Worm (Caenorhabditis elegans) whole organism, late embryonic: ENCODE data around the gene mma-1.

Source experiments
- F13H6.1 ChIP-seq: sonication (generic microtip); optimal IDR thresholded peaks from 2 replicates; lab custom pipeline; 2016; ENCODE audit warnings: missing genetic modification characterization, missing compliant biosample characterization
- K09A11.1 ChIP-seq: sonication (generic microtip); optimal IDR thresholded peaks from 2 replicates; lab custom pipeline; 2017; ENCODE audit warnings: antibody characterized with exemption, mild to moderate bottlenecking, missing genetic modification characterization, missing compliant biosample characterization; ENCODE audit not compliant: insufficient read depth
- T23F11.4 ChIP-seq: fragments of 200-800 bp; sonication (Bioruptor generic); optimal IDR thresholded peaks from 2 replicates; lab custom pipeline; 2018; ENCODE audit warnings: mild to moderate bottlenecking, missing genetic modification characterization, missing compliant biosample characterization
- Y22D7AL.16 ChIP-seq: sonication (generic microtip); optimal IDR thresholded peaks from 2 replicates; lab custom pipeline; 2016; ENCODE audit warnings: missing genetic modification characterization, missing compliant biosample characterization
- ama-1 ChIP-seq: fragments of 150-350 bp; optimal IDR thresholded peaks from 2 replicates; lab custom pipeline; 2014
- ceh-14 ChIP-seq: sonication (generic microtip); optimal IDR thresholded peaks from 2 replicates; lab custom pipeline; 2016; ENCODE audit warnings: missing genotype, missing genetic modification characterization, missing compliant biosample characterization
- ceh-18 ChIP-seq: sonication (generic microtip); optimal IDR thresholded peaks from 2 replicates; lab custom pipeline; 2016; ENCODE audit warnings: missing genetic modification characterization, missing compliant biosample characterization
- ceh-19 ChIP-seq: fragments of 200-800 bp; sonication (Bioruptor generic); optimal IDR thresholded peaks from 2 replicates; lab custom pipeline; 2018; ENCODE audit warnings: mild to moderate bottlenecking, missing genetic modification characterization, missing compliant biosample characterization
- ceh-30 ChIP-seq: fragments of 150-350 bp; optimal IDR thresholded peaks from 2 replicates; lab custom pipeline; 2014; ENCODE audit warnings: missing biosample characterization, missing genetic modification characterization
- ceh-31 ChIP-seq: sonication (generic microtip); optimal IDR thresholded peaks from 2 replicates; lab custom pipeline; 2016; ENCODE audit warnings: missing genetic modification characterization, missing compliant biosample characterization
- ceh-34 ChIP-seq: sonication (generic microtip); optimal IDR thresholded peaks from 2 replicates; lab custom pipeline; 2016; ENCODE audit warnings: mild to moderate bottlenecking, missing genetic modification characterization, missing compliant biosample characterization
- ceh-45 ChIP-seq: fragments of 200-800 bp; sonication (Bioruptor generic); IDR thresholded peaks from 2 replicates; pipeline ENCODE4 v1.3.6; 2022; ENCODE audit warnings: missing genetic modification reagents, missing genetic modification characterization, missing compliant biosample characterization
- ceh-48 ChIP-seq: sonication (generic microtip); optimal IDR thresholded peaks from 2 replicates; lab custom pipeline; 2016; ENCODE audit warnings: missing genetic modification characterization, inconsistent platforms, missing compliant biosample characterization
- elt-4 ChIP-seq: sonication (generic microtip); optimal IDR thresholded peaks from 2 replicates; lab custom pipeline; 2016; ENCODE audit warnings: missing genetic modification characterization, missing compliant biosample characterization
- ets-4 ChIP-seq: sonication (generic microtip); optimal IDR thresholded peaks from 2 replicates; lab custom pipeline; 2016; ENCODE audit warnings: missing genetic modification characterization, missing compliant biosample characterization
- eyg-1 ChIP-seq: sonication (generic microtip); optimal IDR thresholded peaks from 2 replicates; lab custom pipeline; 2016; ENCODE audit warnings: missing genotype, missing genetic modification characterization, missing compliant biosample characterization
- fax-1 ChIP-seq: sonication (generic microtip); optimal IDR thresholded peaks from 2 replicates; lab custom pipeline; 2016; ENCODE audit warnings: missing genotype, missing genetic modification characterization, missing compliant biosample characterization
- fkh-10 ChIP-seq: fragments of 150-350 bp; optimal IDR thresholded peaks from 2 replicates; lab custom pipeline; 2014; ENCODE audit warnings: missing biosample characterization, missing genetic modification reagents, missing genetic modification characterization
- fkh-6 ChIP-seq: sonication (generic microtip); optimal IDR thresholded peaks from 2 replicates; lab custom pipeline; 2016; ENCODE audit warnings: missing genetic modification characterization, missing compliant biosample characterization
- gmeb-2 ChIP-seq: sonication (generic microtip); optimal IDR thresholded peaks from 2 replicates; lab custom pipeline; 2016; ENCODE audit warnings: missing genetic modification characterization, inconsistent platforms, missing compliant biosample characterization
- hlh-30 ChIP-seq: sonication (generic microtip); optimal IDR thresholded peaks from 2 replicates; lab custom pipeline; 2017; ENCODE audit warnings: antibody characterized with exemption, missing genetic modification characterization, missing compliant biosample characterization; ENCODE audit not compliant: insufficient read depth
- hlh-8 ChIP-seq: sonication (generic microtip); optimal IDR thresholded peaks from 2 replicates; lab custom pipeline; 2016; ENCODE audit warnings: missing genotype, missing genetic modification characterization, missing compliant biosample characterization
- lim-6 ChIP-seq: sonication (generic microtip); optimal IDR thresholded peaks from 2 replicates; lab custom pipeline; 2016; ENCODE audit warnings: missing genetic modification characterization, missing compliant biosample characterization
- nhr-232 ChIP-seq: sonication (generic microtip); optimal IDR thresholded peaks from 2 replicates; lab custom pipeline; 2016; ENCODE audit warnings: missing genetic modification characterization, missing compliant biosample characterization
- pag-3 ChIP-seq: sonication (generic microtip); optimal IDR thresholded peaks from 2 replicates; lab custom pipeline; 2016; ENCODE audit warnings: missing compliant biosample characterization, missing genetic modification characterization, borderline replicate concordance
- pat-9 ChIP-seq: fragments of 200-800 bp; sonication (Bioruptor generic); optimal IDR thresholded peaks from 2 replicates; lab custom pipeline; 2018; ENCODE audit warnings: mild to moderate bottlenecking, missing genetic modification characterization, moderate library complexity, missing compliant biosample characterization
- pha-2 ChIP-seq: sonication (generic microtip); optimal IDR thresholded peaks from 2 replicates; lab custom pipeline; 2017; ENCODE audit warnings: mild to moderate bottlenecking, missing genetic modification characterization, missing compliant biosample characterization
- ref-2 ChIP-seq: sonication (generic microtip); optimal IDR thresholded peaks from 2 replicates; lab custom pipeline; 2016; ENCODE audit warnings: missing genetic modification characterization, missing compliant biosample characterization
- sox-2 ChIP-seq: fragments of 200-800 bp; sonication (Bioruptor generic); IDR thresholded peaks from 2 replicates; pipeline ENCODE4 v1.3.6; 2022; ENCODE audit warnings: missing genetic modification reagents, missing genetic modification characterization, missing compliant biosample characterization
- sox-4 ChIP-seq: sonication (generic microtip); optimal IDR thresholded peaks from 2 replicates; lab custom pipeline; 2017; ENCODE audit warnings: mild to moderate bottlenecking, missing genetic modification characterization, inconsistent platforms, missing compliant biosample characterization
- syd-9 ChIP-seq: sonication (generic microtip); optimal IDR thresholded peaks from 2 replicates; lab custom pipeline; 2016; ENCODE audit warnings: mild to moderate bottlenecking, missing genetic modification characterization, moderate library complexity, missing compliant biosample characterization
- tbx-2 ChIP-seq: sonication (generic microtip); optimal IDR thresholded peaks from 2 replicates; lab custom pipeline; 2016; ENCODE audit warnings: missing genetic modification characterization, missing compliant biosample characterization
- tbx-7 ChIP-seq: sonication (generic microtip); optimal IDR thresholded peaks from 2 replicates; lab custom pipeline; 2016; ENCODE audit warnings: missing genotype, missing genetic modification characterization, missing compliant biosample characterization
- unc-55 ChIP-seq: sonication (generic microtip); optimal IDR thresholded peaks from 2 replicates; lab custom pipeline; 2017; ENCODE audit warnings: missing biosample characterization, missing genetic modification reagents, missing genetic modification characterization
- unc-86 ChIP-seq: sonication (generic microtip); optimal IDR thresholded peaks from 2 replicates; lab custom pipeline; 2016; ENCODE audit warnings: missing genetic modification characterization, missing compliant biosample characterization
- ztf-16 ChIP-seq: sonication (generic microtip); optimal IDR thresholded peaks from 2 replicates; lab custom pipeline; 2017; ENCODE audit warnings: missing genetic modification characterization, missing compliant biosample characterization

The mma-1 gene

ce11 chrV:12564902-12565301 is 31.2 kb downstream of the mma-1 start:
- TF ChIP-seq F13H6.1 (tag; lab: Kevin White, UChicago) (no peak), fkh-6 (no peak), ztf-16 (tag; lab: Kevin White, UChicago) (no peak), nhr-232 (tag; lab: Kevin White, UChicago) (no peak), T23F11.4 (GFP tag; lab: Kevin White, UChicago) (no peak), ceh-30 (tag; lab: Kevin White, UChicago) (no peak), sox-4 (tag; lab: Kevin White, UChicago) (no peak), tbx-2 (tag; lab: Kevin White, UChicago) (no peak), hlh-30 (no peak)

ce11 chrV:12563187-12563586 is 32.9 kb downstream of the mma-1 start, which contains the start of gene mrps-5:
Gene mrps-5 (plus strand): TSS chrV:12563487.
- no peak for TF ChIP-seq hlh-8 (tag; lab: Kevin White, UChicago)
- no peak for TF ChIP-seq sox-4 (tag; lab: Kevin White, UChicago)
- TF ChIP-seq unc-55 (GFP tag; lab: Kevin White, UChicago): no peak
- no peak for TF ChIP-seq ets-4 (tag; lab: Kevin White, UChicago)
- no peak for TF ChIP-seq ref-2
- no peak for TF ChIP-seq syd-9 (tag; lab: Kevin White, UChicago)
- no peak for TF ChIP-seq lim-6 (tag; lab: Kevin White, UChicago)

ce11 chrV:12560328-12560782 is 35.7 kb downstream of the mma-1 start, which contains the start of gene sel-1:
Gene sel-1 (plus strand): TSS chrV:12560732.
- TF ChIP-seq eyg-1 (no peak), ceh-34 (tag; lab: Kevin White, UChicago) (no peak), ztf-16 (tag; lab: Kevin White, UChicago) (no peak), tbx-7 (tag; lab: Kevin White, UChicago) (no peak), unc-86 (no peak)

ce11 chrV:12556904-12557303 is 39.2 kb downstream of the mma-1 start:
- TF ChIP-seq sox-4 (tag; lab: Kevin White, UChicago) (no peak), ceh-34 (tag; lab: Kevin White, UChicago) (no peak), pat-9 (tag; lab: Kevin White, UChicago) (no peak), ref-2 (no peak), fkh-6 (no peak), ztf-16 (tag; lab: Kevin White, UChicago) (no peak), ceh-30 (tag; lab: Kevin White, UChicago) (no peak), K09A11.1 (tag; lab: Kevin White, UChicago) (no peak)
- TF ChIP-seq, all 69 proteins: peak for 0

- no peak for TF ChIP-seq lim-6 (tag; lab: Kevin White, UChicago)
- no peak for TF ChIP-seq pha-2 (tag; lab: Kevin White, UChicago)
- no peak for TF ChIP-seq ama-1 (lab: Kevin White, UChicago)
- TF ChIP-seq elt-4 (tag; lab: Kevin White, UChicago): no peak
- no peak for TF ChIP-seq ceh-18 (tag; lab: Kevin White, UChicago)
- no peak for TF ChIP-seq ceh-34 (tag; lab: Kevin White, UChicago)
- no peak for TF ChIP-seq ceh-45 (GFP tag; lab: Robert Waterston, UW)
- TF ChIP-seq pag-3 (tag; lab: Kevin White, UChicago): no peak
- TF ChIP-seq, all 69 proteins: peak for 0
Observed at ce11 chrV:12555872-12556271, 40.2 kb downstream of the mma-1 start.

ce11 chrV:12554172-12555031 is 41.7 kb downstream of the mma-1 start:
- TF ChIP-seq pat-9 (tag; lab: Kevin White, UChicago): no peak
- no peak for TF ChIP-seq eyg-1
- no peak for TF ChIP-seq ceh-31 (tag; lab: Kevin White, UChicago)
- TF ChIP-seq gmeb-2 (tag; lab: Kevin White, UChicago): no peak
- no peak for TF ChIP-seq fax-1 (tag; lab: Kevin White, UChicago)
- TF ChIP-seq Y22D7AL.16: no peak
- no peak for TF ChIP-seq ceh-48 (tag; lab: Kevin White, UChicago)
- no peak for TF ChIP-seq fkh-6
- no peak for TF ChIP-seq ceh-14 (tag; lab: Kevin White, UChicago)
- no peak for TF ChIP-seq ceh-19
- TF ChIP-seq ztf-16 (tag; lab: Kevin White, UChicago): no peak
- TF ChIP-seq sox-2 (GFP tag; lab: Robert Waterston, UW): no peak
- TF ChIP-seq nhr-232 (tag; lab: Kevin White, UChicago): no peak
- no peak for TF ChIP-seq fkh-10 (GFP tag; lab: Kevin White, UChicago)
